Worm (Caenorhabditis elegans) whole organism, L3 larva: ENCODE data around the gene T14B4.19.
A peak's percentile ranks its signal among the peaks of the same experiment; 100 is the strongest.

Experiments used
- R02D3.7 ChIP-seq: fragments of 150-350 bp; optimal IDR thresholded peaks from 2 replicates; lab custom pipeline; 2014; ENCODE audit warnings: missing biosample characterization, missing genetic modification characterization
- ZK546.5 ChIP-seq: sonication (generic microtip); optimal IDR thresholded peaks from 2 replicates; lab custom pipeline; 2017; ENCODE audit warnings: missing biosample characterization, missing genetic modification characterization
- aly-2 ChIP-seq: fragments of 150-350 bp; optimal IDR thresholded peaks from 2 replicates; lab custom pipeline; 2014; ENCODE audit warnings: missing biosample characterization, missing genetic modification characterization
- ama-1 ChIP-seq: fragments of 150-350 bp; optimal IDR thresholded peaks from 2 replicates; lab custom pipeline; 2018
- ceh-16 ChIP-seq: sonication (generic microtip); optimal IDR thresholded peaks from 2 replicates; lab custom pipeline; 2017; ENCODE audit warnings: missing biosample characterization, missing genetic modification characterization
- ceh-28 ChIP-seq: fragments of 150-350 bp; optimal IDR thresholded peaks from 2 replicates; lab custom pipeline; 2014; ENCODE audit warnings: missing biosample characterization, missing genetic modification reagents, missing genetic modification characterization
- ceh-82 ChIP-seq: fragments of 150-350 bp; optimal IDR thresholded peaks from 2 replicates; lab custom pipeline; 2014; ENCODE audit warnings: missing biosample characterization, missing genetic modification characterization
- ceh-9 ChIP-seq: sonication (generic microtip); optimal IDR thresholded peaks from 2 replicates; lab custom pipeline; 2018; ENCODE audit warnings: missing biosample characterization, missing genetic modification characterization
- egl-5 ChIP-seq: fragments of 150-350 bp; optimal IDR thresholded peaks from 2 replicates; lab custom pipeline; 2017; ENCODE audit warnings: missing biosample characterization, missing genetic modification reagents, missing genetic modification characterization, inconsistent platforms
- elt-1 ChIP-seq: fragments of 150-350 bp; optimal IDR thresholded peaks from 2 replicates; lab custom pipeline; 2014; ENCODE audit warnings: missing biosample characterization, missing genetic modification characterization
- elt-2 ChIP-seq: sonication (generic microtip); optimal IDR thresholded peaks from 2 replicates; lab custom pipeline; 2016; ENCODE audit warnings: missing genetic modification reagents, mild to moderate bottlenecking, missing genetic modification characterization, missing compliant biosample characterization
- elt-3 ChIP-seq, 3 experiments: fragments of 150-350 bp in 1 of 3; sonication (generic microtip) in 2 of 3; optimal IDR thresholded peaks; 2 replicates in 2 of 3; 4 replicates in 1 of 3; lab custom pipeline; 2014 to 2017; ENCODE audit warnings: missing biosample characterization in 3 of 3, missing genetic modification characterization in 3 of 3
- eor-1 ChIP-seq, 2 experiments: fragments of 150-350 bp; optimal IDR thresholded peaks; 2 replicates each; lab custom pipeline; 2014 to 2018; ENCODE audit warnings: missing biosample characterization in 2 of 2, missing genetic modification characterization in 2 of 2
- fkh-10 ChIP-seq: sonication (generic microtip); optimal IDR thresholded peaks from 2 replicates; lab custom pipeline; 2017; ENCODE audit warnings: missing biosample characterization, missing genetic modification reagents, missing genetic modification characterization
- fkh-2 ChIP-seq: fragments of 150-350 bp; optimal IDR thresholded peaks from 2 replicates; lab custom pipeline; 2014; ENCODE audit warnings: missing biosample characterization, missing genetic modification reagents, missing genetic modification characterization
- jun-1 ChIP-seq: fragments of 150-350 bp; optimal IDR thresholded peaks from 2 replicates; lab custom pipeline; 2014; ENCODE audit warnings: missing biosample characterization, missing genetic modification reagents, missing genetic modification characterization
- lin-15B ChIP-seq: fragments of 150-350 bp; optimal IDR thresholded peaks from 2 replicates; lab custom pipeline; 2014; ENCODE audit warnings: missing biosample characterization, missing genetic modification characterization
- lin-39 ChIP-seq: fragments of 150-350 bp; optimal IDR thresholded peaks from 2 replicates; lab custom pipeline; 2018; ENCODE audit warnings: missing biosample characterization, missing genetic modification reagents, missing genetic modification characterization
- lsy-12 ChIP-seq: sonication (generic microtip); optimal IDR thresholded peaks from 2 replicates; lab custom pipeline; 2016; ENCODE audit warnings: mild to moderate bottlenecking, missing genetic modification characterization, missing compliant biosample characterization
- mdl-1 ChIP-seq: fragments of 150-350 bp; optimal IDR thresholded peaks from 2 replicates; lab custom pipeline; 2014; ENCODE audit warnings: missing biosample characterization, missing genetic modification characterization
- nfya-1 ChIP-seq: sonication (generic microtip); optimal IDR thresholded peaks from 2 replicates; lab custom pipeline; 2017; ENCODE audit warnings: missing genetic modification characterization, mild to moderate bottlenecking, missing compliant biosample characterization, antibody characterized with exemption, moderate library complexity; ENCODE audit not compliant: insufficient read depth
- nhr-12 ChIP-seq: fragments of 150-350 bp; optimal IDR thresholded peaks from 2 replicates; lab custom pipeline; 2014; ENCODE audit warnings: missing biosample characterization, missing genetic modification characterization
- nhr-23 ChIP-seq: fragments of 150-350 bp; optimal IDR thresholded peaks from 2 replicates; lab custom pipeline; 2014; ENCODE audit warnings: missing biosample characterization, missing genetic modification reagents, missing genetic modification characterization
- nhr-237 ChIP-seq: fragments of 150-350 bp; optimal IDR thresholded peaks from 2 replicates; lab custom pipeline; 2014; ENCODE audit warnings: missing biosample characterization, missing genetic modification characterization
- nhr-25 ChIP-seq: sonication (generic microtip); optimal IDR thresholded peaks from 2 replicates; lab custom pipeline; 2017; ENCODE audit warnings: missing biosample characterization, missing genetic modification characterization
- nhr-28 ChIP-seq: fragments of 150-350 bp; optimal IDR thresholded peaks from 2 replicates; lab custom pipeline; 2014; ENCODE audit warnings: missing biosample characterization, missing genetic modification characterization
- nhr-43 ChIP-seq: sonication (generic microtip); optimal IDR thresholded peaks from 2 replicates; lab custom pipeline; 2016; ENCODE audit warnings: mild to moderate bottlenecking, missing genetic modification characterization, missing compliant biosample characterization; ENCODE audit not compliant: poor library complexity, severe bottlenecking
- nhr-76 ChIP-seq: fragments of 150-350 bp; sonication (generic microtip); optimal IDR thresholded peaks from 5 replicates; lab custom pipeline; 2014; ENCODE audit warnings: missing biosample characterization, missing genetic modification characterization
- pha-4 ChIP-seq: fragments of 150-350 bp; optimal IDR thresholded peaks from 2 replicates; lab custom pipeline; 2014; ENCODE audit warnings: missing biosample characterization, missing genetic modification reagents, missing genetic modification characterization
- pqm-1 ChIP-seq: fragments of 150-350 bp; optimal IDR thresholded peaks from 2 replicates; lab custom pipeline; 2017; ENCODE audit warnings: missing biosample characterization, missing genetic modification characterization, inconsistent platforms
- sea-2 ChIP-seq: fragments of 150-350 bp; sonication (generic microtip); optimal IDR thresholded peaks from 4 replicates; lab custom pipeline; 2014; ENCODE audit warnings: missing biosample characterization, missing genetic modification reagents, missing genetic modification characterization
- skn-1 ChIP-seq: fragments of 150-350 bp; optimal IDR thresholded peaks from 2 replicates; lab custom pipeline; 2014; ENCODE audit warnings: missing biosample characterization, missing genetic modification characterization
- tbx-2 ChIP-seq: sonication (generic microtip); optimal IDR thresholded peaks from 2 replicates; lab custom pipeline; 2016; ENCODE audit warnings: mild to moderate bottlenecking, missing genetic modification characterization, missing compliant biosample characterization
- unc-62 ChIP-seq: fragments of 150-350 bp; sonication (generic microtip); optimal IDR thresholded peaks from 4 replicates; lab custom pipeline; 2014; ENCODE audit warnings: missing biosample characterization, missing genetic modification reagents, missing genetic modification characterization
- zag-1 ChIP-seq: fragments of 150-350 bp; optimal IDR thresholded peaks from 2 replicates; lab custom pipeline; 2014; ENCODE audit warnings: missing biosample characterization, missing genetic modification characterization
- ztf-4 ChIP-seq: fragments of 150-350 bp; optimal IDR thresholded peaks from 2 replicates; lab custom pipeline; 2014; ENCODE audit warnings: missing biosample characterization, missing genetic modification characterization

Gene T14B4.19

ce11 chrII:6683663-6684285 lies 29.0 kb downstream of the T14B4.19 start, which contains the start of gene gyf-1 (continued):
- TF ChIP-seq nhr-43 (tag; lab: Kevin White, UChicago) (no peak), nhr-12 (tag; lab: Kevin White, UChicago) (no peak), mdl-1 (no peak), skn-1 (tag; lab: Kevin White, UChicago) (no peak)

- no peak for TF ChIP-seq elt-1
- peak; percentile 14 for TF ChIP-seq nhr-25 (tag; lab: Kevin White, UChicago)
- no peak for TF ChIP-seq mdl-1
- no peak for TF ChIP-seq lin-15B (tag; lab: Kevin White, UChicago)
- TF ChIP-seq nhr-76, result no peak
These were observed 29.8 kb downstream of the T14B4.19 start for ce11 chrII:6682918-6683317.

- TF ChIP-seq ceh-16 (tag; lab: Kevin White, UChicago) (no peak), elt-2 (tag; lab: Kevin White, UChicago) (peak; percentile 59), nhr-23 (tag; lab: Kevin White, UChicago) (no peak), pqm-1 (tag; lab: Kevin White, UChicago) (peak; percentile 76)
These were observed 31.3 kb downstream of the T14B4.19 start for ce11 chrII:6681478-6681877.

ce11 chrII:6679724-6680123 lies 33.0 kb downstream of the T14B4.19 start, which contains the start of gene ift-74:
ift-74 (plus strand) TSS chrII:6680024.
- TF ChIP-seq aly-2, result no peak
- TF ChIP-seq nhr-237 (tag; lab: Kevin White, UChicago), result no peak
- no peak for TF ChIP-seq unc-62
- TF ChIP-seq elt-1, result no peak
- no peak for TF ChIP-seq ceh-16 (tag; lab: Kevin White, UChicago)
- TF ChIP-seq lin-39 (tag; lab: Kevin White, UChicago), result no peak
- no peak for TF ChIP-seq pqm-1 (tag; lab: Kevin White, UChicago)
- no peak for TF ChIP-seq fkh-2 (tag; lab: Kevin White, UChicago)
- no peak for TF ChIP-seq nfya-1 (tag; lab: Kevin White, UChicago)
- TF ChIP-seq sea-2 (GFP tag; lab: Kevin White, UChicago), result no peak
- no peak for TF ChIP-seq jun-1
- no peak for TF ChIP-seq ZK546.5 (tag; lab: Kevin White, UChicago)

- TF ChIP-seq elt-3 (tag; optimal IDR thresholded peaks at IDR 0.05; lab: Kevin White, UChicago) (no peak), elt-2 (tag; lab: Kevin White, UChicago) (peak; percentile 86), unc-62 (no peak), zag-1 (tag; lab: Kevin White, UChicago) (no peak), fkh-2 (tag; lab: Kevin White, UChicago) (no peak), pqm-1 (tag; lab: Kevin White, UChicago) (peak; percentile 62), fkh-10 (GFP tag; lab: Kevin White, UChicago) (no peak), R02D3.7 (tag; lab: Kevin White, UChicago) (no peak), eor-1 (tag; optimal IDR thresholded peaks at IDR 0.05; lab: Kevin White, UChicago) (no peak), tbx-2 (tag; lab: Kevin White, UChicago) (no peak), ZK546.5 (tag; lab: Kevin White, UChicago) (no peak), nhr-76 (no peak)
These were observed 38.8 kb downstream of the T14B4.19 start, which contains the start of gene H43E16.1 for ce11 chrII:6673894-6674293. H43E16.1 (plus strand) TSS chrII:6674268.

ce11 chrII:6668496-6668895 lies 44.2 kb downstream of the T14B4.19 start:
- TF ChIP-seq ceh-28 (tag; lab: Kevin White, UChicago), result no peak
- no peak for TF ChIP-seq nhr-23 (tag; lab: Kevin White, UChicago)
- TF ChIP-seq egl-5 (tag; lab: Kevin White, UChicago), result no peak
- TF ChIP-seq pha-4 (tag; lab: Kevin White, UChicago), result no peak
- no peak for TF ChIP-seq nhr-25 (tag; lab: Kevin White, UChicago)
- TF ChIP-seq ceh-16 (tag; lab: Kevin White, UChicago), result no peak
- no peak for TF ChIP-seq nhr-28
- TF ChIP-seq tbx-2 (tag; lab: Kevin White, UChicago), result no peak
- TF ChIP-seq elt-3 (tag; optimal IDR thresholded peaks at IDR 0.05; lab: Kevin White, UChicago), result no peak
- TF ChIP-seq nhr-237 (tag; lab: Kevin White, UChicago), result no peak
- no peak for TF ChIP-seq ceh-9
- TF ChIP-seq eor-1 (tag; optimal IDR thresholded peaks at IDR 0.05; lab: Kevin White, UChicago), result no peak
- TF ChIP-seq elt-2 (tag; lab: Kevin White, UChicago), result no peak
- no peak for TF ChIP-seq ama-1 (lab: Kevin White, UChicago)
- TF ChIP-seq jun-1, result no peak
- no peak for TF ChIP-seq lsy-12
- TF ChIP-seq ztf-4 (tag; lab: Kevin White, UChicago), result no peak
- TF ChIP-seq ceh-82 (tag; lab: Kevin White, UChicago), result no peak
